Fruit fly (Drosophila melanogaster) Kc167 (cell line): ENCODE results near the gene CG18661.

Experiments used
- Sin3A ChIP-seq: fragments of >200 bp; optimal IDR thresholded peaks from 2 replicates; lab custom pipeline; 2018; ENCODE audit warnings: missing external identifiers
- psq ChIP-seq: fragments of >200 bp; optimal IDR thresholded peaks from 2 replicates; lab custom pipeline; 2017; ENCODE audit warnings: missing external identifiers
- ttk ChIP-seq: sonication (Bioruptor generic); optimal IDR thresholded peaks from 2 replicates; lab custom pipeline; 2017; ENCODE audit warnings: missing external identifiers

DNA sequence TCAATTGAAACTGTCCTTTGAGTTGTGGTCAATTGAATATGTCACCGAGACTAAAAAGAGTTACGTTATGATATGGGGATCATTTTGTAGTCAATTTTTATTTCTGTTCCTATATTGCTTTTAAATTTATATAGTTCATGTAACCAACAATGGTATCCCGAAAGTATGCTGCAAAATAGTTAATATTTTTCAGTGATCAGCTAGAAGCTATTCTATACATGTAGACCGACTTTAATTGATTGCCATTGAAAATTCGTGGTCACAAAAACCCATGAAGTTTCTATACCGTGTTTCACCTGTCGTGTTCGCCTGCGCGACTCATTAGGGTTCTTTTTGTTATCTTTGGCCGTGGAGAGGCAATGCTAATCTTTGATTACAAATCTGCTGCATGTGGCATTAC lies 22.9 kb upstream of the CG18661 start:
- TF ChIP-seq Sin3A (lab: Kevin White, UChicago) (no peak), ttk (lab: Kevin White, UChicago) (no peak), psq (lab: Kevin White, UChicago) (no peak)
